Worm (Caenorhabditis elegans) whole organism, L1 larva: ENCODE measurements around the gene nspb-4.

Experiments used
- C04F5.9 ChIP-seq: sonication (generic microtip); optimal IDR thresholded peaks from 2 replicates; lab custom pipeline; 2016; ENCODE audit warnings: missing genetic modification characterization, missing compliant biosample characterization
- C16A3.4 ChIP-seq: fragments of 150-350 bp; optimal IDR thresholded peaks from 2 replicates; lab custom pipeline; 2014; ENCODE audit warnings: missing biosample characterization, missing genetic modification characterization
- C34B4.2 ChIP-seq: sonication (generic microtip); optimal IDR thresholded peaks from 2 replicates; lab custom pipeline; 2017; ENCODE audit warnings: mild to moderate bottlenecking, missing genetic modification characterization, missing compliant biosample characterization
- F16B12.6 ChIP-seq: fragments of 150-350 bp; optimal IDR thresholded peaks from 2 replicates; lab custom pipeline; 2014; ENCODE audit warnings: missing biosample characterization, missing genetic modification characterization
- aly-2 ChIP-seq: fragments of 150-350 bp; optimal IDR thresholded peaks from 2 replicates; lab custom pipeline; 2014; ENCODE audit warnings: missing biosample characterization, missing genetic modification characterization
- ceh-90 ChIP-seq: sonication (generic microtip); optimal IDR thresholded peaks from 2 replicates; lab custom pipeline; 2016; ENCODE audit warnings: missing genetic modification characterization, missing compliant biosample characterization
- ces-1 ChIP-seq: fragments of 150-350 bp; optimal IDR thresholded peaks from 2 replicates; lab custom pipeline; 2014; ENCODE audit warnings: missing biosample characterization, missing genetic modification reagents, missing genetic modification characterization
- dpl-1 ChIP-seq, 3 experiments: fragments of 150-350 bp in 2 of 3; sonication (generic microtip) in 1 of 3; optimal IDR thresholded peaks; 2 replicates each; lab custom pipeline; 2014 to 2017; ENCODE audit warnings: missing biosample characterization in 3 of 3, missing genetic modification characterization in 3 of 3, missing genetic modification reagents in 3 of 3
- efl-1 ChIP-seq, 4 experiments: fragments of 150-350 bp; optimal IDR thresholded peaks in 3 of 4; peaks in 1 of 4; 1 replicate in 1 of 4; 2 replicates in 3 of 4; lab custom pipeline; 2014; ENCODE audit warnings: missing biosample characterization in 2 of 4, missing genetic modification characterization in 2 of 4, missing genetic modification reagents in 2 of 4
- efl-3 ChIP-seq: fragments of 200-800 bp; sonication (Bioruptor generic); optimal IDR thresholded peaks from 2 replicates; lab custom pipeline; 2018; ENCODE audit warnings: mild to moderate bottlenecking, missing genetic modification characterization, missing compliant biosample characterization
- egl-13 ChIP-seq: sonication (generic microtip); optimal IDR thresholded peaks from 2 replicates; lab custom pipeline; 2016; ENCODE audit warnings: missing genotype, missing genetic modification reagents, missing genetic modification characterization, missing compliant biosample characterization
- elt-2 ChIP-seq: sonication (generic microtip); optimal IDR thresholded peaks from 2 replicates; lab custom pipeline; 2016; ENCODE audit warnings: missing genetic modification characterization, mild to moderate bottlenecking, inconsistent platforms, missing compliant biosample characterization, missing genetic modification reagents
- fkh-10 ChIP-seq: sonication (generic microtip); optimal IDR thresholded peaks from 2 replicates; lab custom pipeline; 2017; ENCODE audit warnings: missing biosample characterization, missing genetic modification reagents, missing genetic modification characterization
- fkh-8 ChIP-seq: sonication (generic microtip); optimal IDR thresholded peaks from 2 replicates; lab custom pipeline; 2016; ENCODE audit warnings: mild to moderate bottlenecking, missing genetic modification characterization, missing compliant biosample characterization
- fos-1 ChIP-seq: fragments of 150-350 bp; optimal IDR thresholded peaks from 2 replicates; lab custom pipeline; 2014; ENCODE audit warnings: missing biosample characterization, missing genetic modification characterization
- grh-1 ChIP-seq: fragments of 200-800 bp; sonication (Bioruptor generic); IDR thresholded peaks from 2 replicates; pipeline ENCODE4 v1.3.6; 2022; ENCODE audit warnings: missing genetic modification reagents, missing genetic modification characterization, missing compliant biosample characterization
- hlh-4 ChIP-seq: sonication (generic microtip); optimal IDR thresholded peaks from 2 replicates; lab custom pipeline; 2016; ENCODE audit warnings: mild to moderate bottlenecking, missing genetic modification characterization, missing compliant biosample characterization
- hpl-2 ChIP-seq: fragments of 150-350 bp; optimal IDR thresholded peaks from 2 replicates; lab custom pipeline; 2014; ENCODE audit warnings: missing biosample characterization, missing genetic modification reagents, missing genetic modification characterization
- isw-1 ChIP-seq: fragments of 200-800 bp; sonication (Bioruptor generic); IDR thresholded peaks from 2 replicates; pipeline ENCODE4 v1.3.6; 2022; ENCODE audit warnings: missing genetic modification characterization, missing compliant biosample characterization
- jun-1 ChIP-seq: fragments of 150-350 bp; optimal IDR thresholded peaks from 2 replicates; lab custom pipeline; 2014; ENCODE audit warnings: missing biosample characterization, missing genetic modification reagents, missing genetic modification characterization
- lin-13 ChIP-seq: fragments of 150-350 bp; optimal IDR thresholded peaks from 2 replicates; lab custom pipeline; 2014; ENCODE audit warnings: missing biosample characterization, missing genetic modification reagents, missing genetic modification characterization
- lin-15B ChIP-seq: fragments of 150-350 bp; sonication (generic microtip); optimal IDR thresholded peaks from 3 replicates; lab custom pipeline; 2014; ENCODE audit warnings: missing biosample characterization, missing genetic modification characterization
- lir-3 ChIP-seq: sonication (generic microtip); optimal IDR thresholded peaks from 2 replicates; lab custom pipeline; 2016; ENCODE audit warnings: mild to moderate bottlenecking, missing genetic modification characterization, moderate library complexity, missing compliant biosample characterization; ENCODE audit not compliant: poor library complexity
- lsy-2 ChIP-seq, 2 experiments: fragments of 150-350 bp; optimal IDR thresholded peaks; 2 replicates each; lab custom pipeline; 2014; ENCODE audit warnings: missing biosample characterization in 2 of 2, missing genetic modification characterization in 2 of 2
- mab-9 ChIP-seq: fragments of 200-800 bp; sonication (Bioruptor generic); IDR thresholded peaks from 2 replicates; pipeline ENCODE4 v1.3.6; 2022; ENCODE audit warnings: missing genetic modification reagents, missing genetic modification characterization, missing compliant biosample characterization
- mef-2 ChIP-seq: fragments of 150-350 bp; optimal IDR thresholded peaks from 2 replicates; lab custom pipeline; 2014; ENCODE audit warnings: missing biosample characterization, missing genetic modification characterization
- mep-1 ChIP-seq: fragments of 150-350 bp; optimal IDR thresholded peaks from 2 replicates; lab custom pipeline; 2014; ENCODE audit warnings: missing biosample characterization, missing genetic modification characterization
- nhr-11 ChIP-seq: fragments of 150-350 bp; optimal IDR thresholded peaks from 2 replicates; lab custom pipeline; 2014; ENCODE audit warnings: missing biosample characterization, missing genetic modification characterization
- nhr-19 ChIP-seq: fragments of 200-800 bp; sonication (Bioruptor generic); conservative IDR thresholded peaks from 2 replicates; pipeline ENCODE4 v1.3.6; 2022; ENCODE audit warnings: missing genetic modification characterization, missing compliant biosample characterization
- nhr-20 ChIP-seq: sonication (generic microtip); optimal IDR thresholded peaks from 2 replicates; lab custom pipeline; 2016; ENCODE audit warnings: mild to moderate bottlenecking, missing genetic modification characterization, missing compliant biosample characterization
- nhr-237 ChIP-seq: fragments of 150-350 bp; optimal IDR thresholded peaks from 2 replicates; lab custom pipeline; 2014; ENCODE audit warnings: missing biosample characterization, missing genetic modification characterization
- nhr-71 ChIP-seq: sonication (generic microtip); optimal IDR thresholded peaks from 2 replicates; lab custom pipeline; 2016; ENCODE audit warnings: mild to moderate bottlenecking, missing genetic modification characterization, moderate library complexity, missing compliant biosample characterization
- nhr-76 ChIP-seq: sonication (generic microtip); optimal IDR thresholded peaks from 2 replicates; lab custom pipeline; 2017; ENCODE audit warnings: missing biosample characterization, missing genetic modification characterization
- nhr-84 ChIP-seq: sonication (generic microtip); optimal IDR thresholded peaks from 2 replicates; lab custom pipeline; 2017; ENCODE audit warnings: missing biosample characterization, missing genetic modification characterization
- nhr-85 ChIP-seq: sonication (generic microtip); peaks from one replicate; lab custom pipeline; 2016; ENCODE audit warnings: missing genetic modification characterization, inconsistent platforms, missing compliant biosample characterization
- pqm-1 ChIP-seq: sonication (generic microtip); optimal IDR thresholded peaks from 3 replicates; lab custom pipeline; 2017; ENCODE audit warnings: missing biosample characterization, missing genetic modification characterization
- rnt-1 ChIP-seq: sonication (generic microtip); optimal IDR thresholded peaks from 2 replicates; lab custom pipeline; 2016; ENCODE audit warnings: mild to moderate bottlenecking, missing genetic modification characterization, moderate library complexity, missing compliant biosample characterization
- skn-1 ChIP-seq: fragments of 150-350 bp; optimal IDR thresholded peaks from 2 replicates; lab custom pipeline; 2014; ENCODE audit warnings: missing biosample characterization, missing genetic modification characterization
- snpc-4 ChIP-seq: fragments of 150-350 bp; optimal IDR thresholded peaks from 2 replicates; lab custom pipeline; 2014; ENCODE audit warnings: missing biosample characterization, missing genetic modification characterization
- snu-23 ChIP-seq: sonication (generic microtip); optimal IDR thresholded peaks from 2 replicates; lab custom pipeline; 2016; ENCODE audit warnings: missing genetic modification characterization, missing compliant biosample characterization
- sox-4 ChIP-seq: sonication (generic microtip); optimal IDR thresholded peaks from 2 replicates; lab custom pipeline; 2016; ENCODE audit warnings: missing genetic modification characterization, missing compliant biosample characterization
- sptf-1 ChIP-seq: fragments of 150-350 bp; optimal IDR thresholded peaks from 2 replicates; lab custom pipeline; 2014; ENCODE audit warnings: missing biosample characterization, missing genetic modification characterization
- sup-37 ChIP-seq: fragments of 200-800 bp; sonication (Bioruptor generic); optimal IDR thresholded peaks from 2 replicates; lab custom pipeline; 2018; ENCODE audit warnings: mild to moderate bottlenecking, missing genetic modification characterization, missing compliant biosample characterization
- tbx-2 ChIP-seq: sonication (generic microtip); optimal IDR thresholded peaks from 2 replicates; lab custom pipeline; 2016; ENCODE audit warnings: missing genetic modification characterization, missing compliant biosample characterization
- tlp-1 ChIP-seq: fragments of 150-350 bp; optimal IDR thresholded peaks from 2 replicates; lab custom pipeline; 2014; ENCODE audit warnings: missing biosample characterization, missing genetic modification characterization
- unc-130 ChIP-seq: fragments of 150-350 bp; optimal IDR thresholded peaks from 2 replicates; lab custom pipeline; 2017; ENCODE audit warnings: missing biosample characterization, missing genetic modification characterization, inconsistent platforms
- unc-62 ChIP-seq: fragments of 150-350 bp; optimal IDR thresholded peaks from 2 replicates; lab custom pipeline; 2014; ENCODE audit warnings: missing biosample characterization, missing genetic modification reagents, missing genetic modification characterization
- vab-15 ChIP-seq: sonication (generic microtip); optimal IDR thresholded peaks from 2 replicates; lab custom pipeline; 2017; ENCODE audit warnings: missing genotype, mild to moderate bottlenecking, missing genetic modification characterization, missing compliant biosample characterization
- xbp-1 ChIP-seq: sonication (generic microtip); optimal IDR thresholded peaks from 2 replicates; lab custom pipeline; 2016; ENCODE audit warnings: missing genetic modification characterization, missing compliant biosample characterization
- zag-1 ChIP-seq: fragments of 150-350 bp; optimal IDR thresholded peaks from 2 replicates; lab custom pipeline; 2014; ENCODE audit warnings: missing biosample characterization, missing genetic modification characterization
- zip-4 ChIP-seq: fragments of 200-800 bp; sonication (Bioruptor generic); optimal IDR thresholded peaks from 2 replicates; lab custom pipeline; 2018; ENCODE audit warnings: mild to moderate bottlenecking, missing genetic modification characterization, moderate library complexity, missing compliant biosample characterization
- ztf-11 ChIP-seq, 2 experiments: sonication (generic microtip); optimal IDR thresholded peaks; 2 replicates each; lab custom pipeline; 2016 to 2017; ENCODE audit warnings: missing genetic modification characterization in 2 of 2, missing biosample characterization in 1 of 2, missing compliant biosample characterization in 1 of 2
- ztf-4 ChIP-seq: fragments of 150-350 bp; optimal IDR thresholded peaks from 2 replicates; lab custom pipeline; 2014; ENCODE audit warnings: missing biosample characterization, missing genetic modification characterization

nspb-4 gene

DNA sequence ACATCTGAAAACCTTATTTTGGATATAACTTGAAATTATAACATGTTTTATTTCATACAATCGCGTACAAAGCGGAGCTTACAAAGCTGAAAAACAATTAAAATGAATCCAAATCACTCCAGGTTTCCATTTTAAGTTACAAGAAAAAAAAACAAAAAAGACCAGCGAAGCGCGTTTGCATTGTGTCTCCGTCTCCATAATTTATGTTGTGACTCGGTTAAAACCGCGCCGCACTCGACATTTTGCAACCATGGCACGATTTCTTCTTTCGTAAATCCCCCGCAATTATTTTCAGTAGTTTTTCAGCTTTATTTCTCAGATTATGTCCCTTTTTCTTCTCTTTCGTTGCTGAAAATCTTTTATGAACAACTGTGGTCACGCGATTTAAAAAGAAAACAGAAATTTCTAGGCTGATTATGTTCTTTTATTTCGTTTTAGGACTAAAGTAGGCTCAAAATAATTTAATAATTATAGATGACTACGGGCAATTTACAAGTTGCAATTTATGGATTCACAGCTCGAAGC lies 12.6 kb upstream of the nspb-4 start, which contains the start of the genes F38A5.2 and dnj-11:
TSS of gene F38A5.2 (minus strand) at position 4 of the 525 bp plus-strand sequence.
TSS of gene dnj-11 (plus strand) at position 475 of the 525 bp plus-strand sequence.
- peak; percentile 19 for TF ChIP-seq nhr-84 (tag; lab: Kevin White, UChicago)
- TF ChIP-seq sup-37 (GFP tag; lab: Kevin White, UChicago): peak; percentile 7
- peak; percentile 69 for TF ChIP-seq jun-1
- TF ChIP-seq mab-9: no peak
- TF ChIP-seq C16A3.4: peak; percentile 86
- TF ChIP-seq tbx-2 (tag; lab: Kevin White, UChicago): peak; percentile 86
- TF ChIP-seq hlh-4: no peak
- TF ChIP-seq nhr-76: no peak
- TF ChIP-seq egl-13 (tag; lab: Kevin White, UChicago): peak; percentile 56
- peak; percentile 87 for TF ChIP-seq nhr-20 (tag; lab: Kevin White, UChicago)
- TF ChIP-seq lin-15B (tag; lab: Kevin White, UChicago): peak; percentile 91
- TF ChIP-seq ztf-11 (tag; optimal IDR thresholded peaks at IDR 0.05; lab: Kevin White, UChicago): peak in 1 of 2 experiments; percentile 48
- peak; percentile 88 to 90 for TF ChIP-seq efl-1 (optimal IDR thresholded peaks at IDR 0.05; lab: Kevin White, UChicago)
- peak; percentile 83 to 98 for TF ChIP-seq efl-1 (GFP tag; optimal IDR thresholded peaks at IDR 0.05 in 1 of 2; lab: Kevin White, UChicago)
- TF ChIP-seq nhr-71 (tag; lab: Kevin White, UChicago): peak; percentile 90
- TF ChIP-seq hpl-2: peak; percentile 62
- TF ChIP-seq pqm-1: no peak
- peak; percentile 85 for TF ChIP-seq aly-2 (tag; lab: Kevin White, UChicago)
- TF ChIP-seq sptf-1 (tag; lab: Kevin White, UChicago): no peak
- TF ChIP-seq isw-1 (GFP tag; lab: Robert Waterston, UW): peak; percentile 88
- peak; percentile 74 for TF ChIP-seq grh-1
- peak; percentile 90 for TF ChIP-seq unc-130 (tag; lab: Kevin White, UChicago)
- TF ChIP-seq elt-2 (tag; lab: Kevin White, UChicago): peak; percentile 37
- no peak for TF ChIP-seq C34B4.2 (tag; lab: Kevin White, UChicago)
- peak; percentile 91 for TF ChIP-seq snu-23 (GFP tag; lab: Kevin White, UChicago)
- peak; percentile 70 for TF ChIP-seq lin-13 (GFP tag; lab: Kevin White, UChicago)
- peak; percentile 29 for TF ChIP-seq ztf-4
- no peak for TF ChIP-seq zag-1 (tag; lab: Kevin White, UChicago)
- TF ChIP-seq vab-15 (tag; lab: Kevin White, UChicago): peak; percentile 55
- TF ChIP-seq nhr-237 (tag; lab: Kevin White, UChicago): peak; percentile 52
- peak; percentile 60 for TF ChIP-seq F16B12.6 (tag; lab: Kevin White, UChicago)
- peak; percentile 65 for TF ChIP-seq fkh-10 (GFP tag; lab: Kevin White, UChicago)
- TF ChIP-seq ceh-90: no peak
- TF ChIP-seq zip-4 (GFP tag; lab: Kevin White, UChicago): peak; percentile 58
- TF ChIP-seq sox-4 (tag; lab: Kevin White, UChicago): peak; percentile 42
- TF ChIP-seq efl-3 (GFP tag; lab: Kevin White, UChicago): no peak
- peak; percentile 90 for TF ChIP-seq skn-1 (tag; lab: Kevin White, UChicago)
- peak; percentile 67 for TF ChIP-seq snpc-4 (tag; lab: Kevin White, UChicago)
- no peak for TF ChIP-seq ces-1 (GFP tag; lab: Kevin White, UChicago)
- TF ChIP-seq nhr-19: peak; percentile 82
- no peak for TF ChIP-seq unc-62 (GFP tag; lab: Kevin White, UChicago)
- TF ChIP-seq nhr-11 (tag; lab: Kevin White, UChicago): no peak
- peak; percentile 92 for TF ChIP-seq nhr-85 (tag; lab: Kevin White, UChicago)
- TF ChIP-seq xbp-1 (tag; lab: Kevin White, UChicago): peak; percentile 86
- TF ChIP-seq dpl-1 (GFP tag; optimal IDR thresholded peaks at IDR 0.05; lab: Kevin White, UChicago): peak; percentile 79 to 86 (median 83)
- TF ChIP-seq lir-3 (tag; lab: Kevin White, UChicago): peak; percentile 66
- peak; percentile 90 for TF ChIP-seq rnt-1
- TF ChIP-seq C04F5.9 (tag; lab: Kevin White, UChicago): peak; percentile 28
- peak; percentile 88 for TF ChIP-seq mep-1 (tag; lab: Kevin White, UChicago)
- peak; percentile 87 to 93 for TF ChIP-seq lsy-2 (tag; optimal IDR thresholded peaks at IDR 0.05; lab: Kevin White, UChicago)
- TF ChIP-seq fos-1: peak; percentile 62
- no peak for TF ChIP-seq mef-2 (tag; lab: Kevin White, UChicago)
- no peak for TF ChIP-seq tlp-1 (tag; lab: Kevin White, UChicago)
- TF ChIP-seq fkh-8 (tag; lab: Kevin White, UChicago): peak; percentile 81
